Fruit fly (Drosophila melanogaster): Measurements from ENCODE around the gene Aps.

- TF ChIP-seq tai (GFP tag; optimal IDR thresholded peaks at IDR 0.05): no peak
- no peak for TF ChIP-seq GATAd (GFP tag; optimal IDR thresholded peaks at IDR 0.05)
- no peak for TF ChIP-seq lola (GFP tag; optimal IDR thresholded peaks at IDR 0.05)
- no peak for TF ChIP-seq Abd-B (GFP tag; optimal IDR thresholded peaks at IDR 0.05)
- no peak for TF ChIP-seq N (GFP tag; optimal IDR thresholded peaks at IDR 0.05)
- no peak for TF ChIP-seq brk (GFP tag; optimal IDR thresholded peaks at IDR 0.05)
- no peak for TF ChIP-seq OdsH (GFP tag; optimal IDR thresholded peaks at IDR 0.05)
- TF ChIP-seq sage (GFP tag; optimal IDR thresholded peaks at IDR 0.05): no peak
- no peak for TF ChIP-seq usp (GFP tag; optimal IDR thresholded peaks at IDR 0.05)
- TF ChIP-seq jim (GFP tag; optimal IDR thresholded peaks at IDR 0.05): no peak
Measured at dm6 chr3L:10870087-10870486, 28.8 kb downstream of the Aps start.
